Worm (Caenorhabditis elegans) whole organism, L3 larva: ENCODE data around the gene ZK686.3.

Experiments used
- daf-12 ChIP-seq: fragments of 150-350 bp; optimal IDR thresholded peaks from 2 replicates; lab custom pipeline; 2014; ENCODE audit warnings: missing biosample characterization, missing genetic modification reagents, missing genetic modification characterization
- lin-39 ChIP-seq: fragments of 150-350 bp; optimal IDR thresholded peaks from 2 replicates; lab custom pipeline; 2018; ENCODE audit warnings: missing biosample characterization, missing genetic modification reagents, missing genetic modification characterization
- nfya-1 ChIP-seq: sonication (generic microtip); optimal IDR thresholded peaks from 2 replicates; lab custom pipeline; 2017; ENCODE audit warnings: missing genetic modification characterization, mild to moderate bottlenecking, missing compliant biosample characterization, antibody characterized with exemption, moderate library complexity; ENCODE audit not compliant: insufficient read depth
- nhr-237 ChIP-seq: fragments of 150-350 bp; optimal IDR thresholded peaks from 2 replicates; lab custom pipeline; 2014; ENCODE audit warnings: missing biosample characterization, missing genetic modification characterization
- nhr-25 ChIP-seq: sonication (generic microtip); optimal IDR thresholded peaks from 2 replicates; lab custom pipeline; 2017; ENCODE audit warnings: missing biosample characterization, missing genetic modification characterization
- nhr-76 ChIP-seq: fragments of 150-350 bp; sonication (generic microtip); optimal IDR thresholded peaks from 5 replicates; lab custom pipeline; 2014; ENCODE audit warnings: missing biosample characterization, missing genetic modification characterization
- sea-2 ChIP-seq: fragments of 150-350 bp; sonication (generic microtip); optimal IDR thresholded peaks from 4 replicates; lab custom pipeline; 2014; ENCODE audit warnings: missing biosample characterization, missing genetic modification reagents, missing genetic modification characterization
- snpc-4 ChIP-seq: fragments of 150-350 bp; optimal IDR thresholded peaks from 2 replicates; lab custom pipeline; 2014; ENCODE audit warnings: missing biosample characterization, missing genetic modification characterization

- peak; percentile 30 for TF ChIP-seq lin-39 (tag; lab: Kevin White, UChicago)
- TF ChIP-seq daf-12 (tag; lab: Kevin White, UChicago): no peak
- TF ChIP-seq sea-2 (GFP tag; lab: Kevin White, UChicago): no peak
- no peak for TF ChIP-seq nhr-76 (tag; lab: Kevin White, UChicago)
- no peak for TF ChIP-seq nhr-25 (tag; lab: Kevin White, UChicago)
- peak; percentile 55 for TF ChIP-seq nfya-1 (tag; lab: Kevin White, UChicago)
- no peak for TF ChIP-seq snpc-4 (tag; lab: Kevin White, UChicago)
- no peak for TF ChIP-seq nhr-237
Observed at ce11 chrIII:7724433-7724832, 44.4 kb downstream of the ZK686.3 start.
